Fruit fly (Drosophila melanogaster) Kc167 (cell line): ENCODE measurements around the gene CG43844.

Experiments used
- psq ChIP-seq: fragments of >200 bp; optimal IDR thresholded peaks from 2 replicates; lab custom pipeline; 2017; ENCODE audit warnings: missing external identifiers
- ttk ChIP-seq: sonication (Bioruptor generic); optimal IDR thresholded peaks from 2 replicates; lab custom pipeline; 2017; ENCODE audit warnings: missing external identifiers

- TF ChIP-seq ttk (lab: Kevin White, UChicago) (no peak), psq (no peak)
These were observed 26.5 kb upstream of the CG43844 start for dm6 chr3R:21862868-21863267.
